Worm (Caenorhabditis elegans) whole organism, midembryonic: ENCODE results near the gene xpo-1.

Experiments used
- T22C8.4 ChIP-seq: fragments of 200-800 bp; sonication (Bioruptor generic); IDR thresholded peaks from 2 replicates; pipeline ENCODE4 v1.3.6; 2022; ENCODE audit warnings: missing genetic modification characterization, missing compliant biosample characterization
- cog-1 ChIP-seq: sonication (generic microtip); optimal IDR thresholded peaks from 2 replicates; lab custom pipeline; 2016; ENCODE audit warnings: missing genetic modification characterization, missing compliant biosample characterization
- flt-1 ChIP-seq: fragments of 200-800 bp; sonication (Bioruptor generic); IDR thresholded peaks from 2 replicates; pipeline ENCODE4 v1.3.6; 2022; ENCODE audit warnings: missing genetic modification characterization, missing compliant biosample characterization
- med-1 ChIP-seq: sonication (generic microtip); optimal IDR thresholded peaks from 2 replicates; lab custom pipeline; 2017; ENCODE audit warnings: missing genetic modification characterization, mild to moderate bottlenecking, missing compliant biosample characterization, antibody characterized with exemption, missing genetic modification reagents; ENCODE audit not compliant: insufficient read depth
- ztf-23 ChIP-seq: fragments of 200-800 bp; sonication (Bioruptor generic); IDR thresholded peaks from 2 replicates; pipeline ENCODE4 v1.3.6; 2022; ENCODE audit warnings: missing genetic modification reagents, missing genetic modification characterization, missing compliant biosample characterization
- ztf-29 ChIP-seq: fragments of 200-800 bp; sonication (Bioruptor generic); IDR thresholded peaks from 2 replicates; pipeline ENCODE4 v1.3.6; 2022; ENCODE audit warnings: missing genetic modification reagents, missing genetic modification characterization, missing compliant biosample characterization

ce11 chrV:7810591-7810990 lies 5.7 kb downstream of the xpo-1 start:
- no peak for TF ChIP-seq T22C8.4 (GFP tag; lab: Robert Waterston, UW)
- no peak for TF ChIP-seq ztf-23 (GFP tag; lab: Robert Waterston, UW)
- no peak for TF ChIP-seq med-1
- TF ChIP-seq cog-1 (tag; lab: Kevin White, UChicago), result no peak
- TF ChIP-seq flt-1 (GFP tag; lab: Robert Waterston, UW), result no peak
- TF ChIP-seq ztf-29 (GFP tag; lab: Robert Waterston, UW), result no peak
